Fruit fly (Drosophila melanogaster) whole organism, embryonic: ENCODE data around the gene CG9289.
A peak's percentile ranks its signal among the peaks of the same experiment; 100 is the strongest.

Source experiments
- Adf1 ChIP-seq: fragments of 200-800 bp; sonication (Bioruptor generic); IDR thresholded peaks from 2 replicates; pipeline ENCODE4 v1.3.6; 2022; ENCODE audit warnings: missing biosample characterization, missing genetic modification characterization
- C15 ChIP-seq: fragments of 200-800 bp; sonication (Bioruptor generic); IDR thresholded peaks from 3 replicates; pipeline ENCODE4 v1.3.6; 2022; ENCODE audit warnings: missing biosample characterization, missing genetic modification characterization
- CG10209 ChIP-seq: fragments of 200-800 bp; sonication (Bioruptor generic); optimal IDR thresholded peaks from 3 replicates; lab custom pipeline; 2017; ENCODE audit warnings: missing biosample characterization, mild to moderate bottlenecking, missing genetic modification characterization, missing genetic modification reagents
- CG11093 ChIP-seq: fragments of 200-800 bp; sonication (Bioruptor generic); IDR thresholded peaks from 3 replicates; pipeline ENCODE4 v1.3.6; 2022; ENCODE audit warnings: missing biosample characterization, missing genetic modification characterization
- CG11504 ChIP-seq: fragments of 200-800 bp; sonication (Bioruptor generic); optimal IDR thresholded peaks from 3 replicates; lab custom pipeline; 2019; ENCODE audit warnings: missing biosample characterization, mild to moderate bottlenecking, missing genetic modification characterization, moderate library complexity
- CG11695 ChIP-seq: fragments of 200-800 bp; sonication (Bioruptor generic); IDR thresholded peaks from 3 replicates; pipeline ENCODE4 v1.3.6; 2022; ENCODE audit warnings: missing biosample characterization, missing genetic modification characterization
- CG1233 ChIP-seq: fragments of 200-800 bp; sonication (Bioruptor generic); optimal IDR thresholded peaks from 4 replicates; lab custom pipeline; 2018; ENCODE audit warnings: missing biosample characterization, mild to moderate bottlenecking, missing genetic modification characterization
- CG12744 ChIP-seq: fragments of 200-800 bp; sonication (Bioruptor generic); optimal IDR thresholded peaks from 2 replicates; lab custom pipeline; 2016; ENCODE audit warnings: missing biosample characterization, missing genetic modification characterization
- CG12942 ChIP-seq: fragments of 200-800 bp; sonication (Bioruptor generic); optimal IDR thresholded peaks from 3 replicates; lab custom pipeline; 2016; ENCODE audit warnings: missing biosample characterization, missing genetic modification characterization
- CG14014 ChIP-seq: fragments of 200-800 bp; sonication (Bioruptor generic); IDR thresholded peaks from 2 replicates; pipeline ENCODE4 v1.3.6; 2022; ENCODE audit warnings: missing biosample characterization, missing genetic modification characterization
- CG18011 ChIP-seq: fragments of 200-800 bp; sonication (Bioruptor generic); optimal IDR thresholded peaks from 2 replicates; lab custom pipeline; 2017; ENCODE audit warnings: missing biosample characterization, missing genetic modification characterization, mild to moderate bottlenecking, moderate library complexity, missing genotype
- CG2202 ChIP-seq: fragments of 200-800 bp; sonication (Bioruptor generic); optimal IDR thresholded peaks from 2 replicates; lab custom pipeline; 2018; ENCODE audit warnings: missing biosample characterization, mild to moderate bottlenecking, missing genetic modification characterization
- CG34376 ChIP-seq: fragments of 200-800 bp; sonication (Bioruptor generic); optimal IDR thresholded peaks from 2 replicates; lab custom pipeline; 2018; ENCODE audit warnings: missing biosample characterization, mild to moderate bottlenecking, missing genetic modification characterization
- CG3847 ChIP-seq: fragments of 200-800 bp; sonication (Bioruptor generic); IDR thresholded peaks from 2 replicates; pipeline ENCODE4 v1.3.6; 2022; ENCODE audit warnings: missing biosample characterization, missing genetic modification characterization
- CG4424 ChIP-seq: fragments of 200-800 bp; sonication (Bioruptor generic); optimal IDR thresholded peaks from 3 replicates; lab custom pipeline; 2016; ENCODE audit warnings: missing biosample characterization, missing genetic modification characterization
- CG7839 ChIP-seq: fragments of 200-800 bp; sonication (Bioruptor generic); optimal IDR thresholded peaks from 3 replicates; lab custom pipeline; 2018; ENCODE audit warnings: missing biosample characterization, mild to moderate bottlenecking, missing genetic modification characterization, moderate library complexity
- CG8281 ChIP-seq: fragments of 200-800 bp; sonication (Bioruptor generic); optimal IDR thresholded peaks from 2 replicates; lab custom pipeline; 2018; ENCODE audit warnings: missing biosample characterization, mild to moderate bottlenecking, missing genetic modification characterization, moderate library complexity
- CG8765 ChIP-seq: fragments of 200-800 bp; sonication (Bioruptor generic); IDR thresholded peaks from 2 replicates; pipeline ENCODE4 v1.3.6; 2022; ENCODE audit warnings: missing biosample characterization, missing genetic modification characterization
- Camta ChIP-seq: fragments of 200-800 bp; sonication (Bioruptor generic); optimal IDR thresholded peaks from 2 replicates; lab custom pipeline; 2016; ENCODE audit warnings: missing biosample characterization, missing genetic modification characterization
- Dad ChIP-seq: fragments of 200-800 bp; sonication (Bioruptor generic); optimal IDR thresholded peaks from 3 replicates; lab custom pipeline; 2016; ENCODE audit warnings: missing biosample characterization, missing genetic modification characterization
- Deaf1 ChIP-seq: fragments of 200-800 bp; optimal IDR thresholded peaks from 3 replicates; lab custom pipeline; 2019; ENCODE audit warnings: missing biosample characterization, mild to moderate bottlenecking, missing genetic modification characterization, moderate library complexity
- Dip2 ChIP-seq: fragments of 200-800 bp; sonication (Bioruptor generic); IDR thresholded peaks from 2 replicates; pipeline ENCODE4 v1.3.6; 2022; ENCODE audit warnings: missing biosample characterization, missing genetic modification characterization
- H15 ChIP-seq: fragments of 200-800 bp; sonication (Bioruptor generic); IDR thresholded peaks from 3 replicates; pipeline ENCODE4 v1.3.6; 2022; ENCODE audit warnings: missing biosample characterization, missing genetic modification characterization
- HHEX ChIP-seq: fragments of 200-800 bp; sonication (Bioruptor generic); optimal IDR thresholded peaks from 3 replicates; lab custom pipeline; 2017; ENCODE audit warnings: missing biosample characterization, mild to moderate bottlenecking, missing genetic modification characterization, missing genetic modification reagents
- Hey ChIP-seq: fragments of 200-800 bp; sonication (Bioruptor generic); optimal IDR thresholded peaks from 3 replicates; lab custom pipeline; 2018; ENCODE audit warnings: missing biosample characterization, mild to moderate bottlenecking, missing genetic modification characterization
- HmgZ ChIP-seq: fragments of 200-800 bp; sonication (Bioruptor generic); optimal IDR thresholded peaks from 2 replicates; lab custom pipeline; 2018; ENCODE audit warnings: missing biosample characterization, mild to moderate bottlenecking, missing genetic modification characterization
- Hr3 ChIP-seq: fragments of 200-800 bp; sonication (Bioruptor generic); optimal IDR thresholded peaks from 3 replicates; lab custom pipeline; 2016; ENCODE audit warnings: missing biosample characterization, missing genetic modification characterization
- Lhr ChIP-seq: fragments of 200-800 bp; sonication (Bioruptor generic); optimal IDR thresholded peaks from 3 replicates; lab custom pipeline; 2017; ENCODE audit warnings: mild to moderate bottlenecking, missing biosample characterization, missing genetic modification reagents, missing genetic modification characterization
- PHDP ChIP-seq: fragments of 200-800 bp; sonication (Bioruptor generic); optimal IDR thresholded peaks from 3 replicates; lab custom pipeline; 2018; ENCODE audit warnings: missing biosample characterization, mild to moderate bottlenecking, missing genetic modification characterization, moderate library complexity
- Ptx1 ChIP-seq: fragments of 200-800 bp; sonication (Bioruptor generic); IDR thresholded peaks from 2 replicates; pipeline ENCODE4 v1.3.6; 2022; ENCODE audit warnings: missing biosample characterization, missing genetic modification characterization
- Ravus ChIP-seq: fragments of 200-800 bp; sonication (Bioruptor generic); IDR thresholded peaks from 2 replicates; pipeline ENCODE4 v1.3.6; 2022; ENCODE audit warnings: missing biosample characterization, missing genetic modification characterization
- fd3F ChIP-seq: fragments of 200-800 bp; sonication (Bioruptor generic); optimal IDR thresholded peaks from 2 replicates; lab custom pipeline; 2018; ENCODE audit warnings: missing biosample characterization, mild to moderate bottlenecking, missing genetic modification characterization, moderate library complexity
- fu2 ChIP-seq: fragments of 200-800 bp; sonication (Bioruptor generic); optimal IDR thresholded peaks from 2 replicates; lab custom pipeline; 2016; ENCODE audit warnings: missing biosample characterization, missing genetic modification characterization
- gsb-n ChIP-seq: fragments of 200-800 bp; sonication (Bioruptor generic); optimal IDR thresholded peaks from 3 replicates; lab custom pipeline; 2018; ENCODE audit warnings: missing biosample characterization, mild to moderate bottlenecking, missing genetic modification characterization
- nerfin-1 ChIP-seq: fragments of 200-800 bp; sonication (Bioruptor generic); optimal IDR thresholded peaks from 3 replicates; lab custom pipeline; 2019; ENCODE audit warnings: missing biosample characterization, mild to moderate bottlenecking, missing genetic modification characterization, moderate library complexity
- oc ChIP-seq: fragments of 200-800 bp; sonication (Bioruptor generic); optimal IDR thresholded peaks from 2 replicates; lab custom pipeline; 2018; ENCODE audit warnings: missing biosample characterization, mild to moderate bottlenecking, missing genetic modification characterization, moderate library complexity
- pan ChIP-seq, 4 experiments: fragments of >200 bp in 3 of 4; fragments of 200-800 bp in 1 of 4; sonication (Bioruptor generic) in 1 of 4; optimal IDR thresholded peaks in 3 of 4; IDR thresholded peaks in 1 of 4; 2 replicates each; pipeline versions ENCODE4 v1.3.6 to Lab custom; 2017 to 2022; ENCODE audit warnings: missing biosample characterization in 2 of 4, missing genetic modification characterization in 2 of 4, mixed read lengths in 1 of 4
- pho ChIP-seq: fragments of 200-800 bp; sonication (Bioruptor generic); optimal IDR thresholded peaks from 2 replicates; lab custom pipeline; 2016; ENCODE audit warnings: missing biosample characterization, missing genetic modification characterization
- psq ChIP-seq: fragments of 200-800 bp; sonication (Bioruptor generic); optimal IDR thresholded peaks from 2 replicates; lab custom pipeline; 2017; ENCODE audit warnings: missing biosample characterization, missing genetic modification characterization
- sc ChIP-seq, 3 experiments: fragments of >200 bp in 2 of 3; fragments of 200-800 bp in 1 of 3; sonication (Bioruptor generic) in 1 of 3; optimal IDR thresholded peaks; 2 replicates in 2 of 3; 3 replicates in 1 of 3; lab custom pipeline; 2017; ENCODE audit warnings: mild to moderate bottlenecking in 1 of 3, missing biosample characterization in 1 of 3, missing genetic modification characterization in 1 of 3, missing genetic modification reagents in 1 of 3
- sisA ChIP-seq: fragments of 200-800 bp; sonication (Bioruptor generic); IDR thresholded peaks from 2 replicates; pipeline ENCODE4 v1.3.6; 2022; ENCODE audit warnings: missing biosample characterization, missing genetic modification characterization
- slbo ChIP-seq: fragments of 200-800 bp; sonication (Bioruptor generic); IDR thresholded peaks from 2 replicates; pipeline ENCODE4 v1.3.6; 2022; ENCODE audit warnings: missing biosample characterization, missing genetic modification characterization
- slou ChIP-seq: fragments of 200-800 bp; sonication (Bioruptor generic); optimal IDR thresholded peaks from 3 replicates; lab custom pipeline; 2016; ENCODE audit warnings: missing biosample characterization, missing genetic modification characterization
- sob ChIP-seq: fragments of 200-800 bp; sonication (Bioruptor generic); IDR thresholded peaks from 2 replicates; pipeline ENCODE4 v1.3.6; 2022; ENCODE audit warnings: missing biosample characterization, missing genetic modification characterization
- sqz ChIP-seq: fragments of 200-800 bp; sonication (Bioruptor generic); optimal IDR thresholded peaks from 3 replicates; lab custom pipeline; 2018; ENCODE audit warnings: missing biosample characterization, mild to moderate bottlenecking, missing genetic modification characterization
- ttk ChIP-seq: fragments of 200-800 bp; sonication (Bioruptor generic); IDR thresholded peaks from 2 replicates; pipeline ENCODE4 v2.1.2; 2022; ENCODE audit warnings: missing biosample characterization, missing genetic modification characterization
- vnd ChIP-seq: fragments of 200-800 bp; sonication (Bioruptor generic); IDR thresholded peaks from 3 replicates; pipeline ENCODE4 v1.3.6; 2022; ENCODE audit warnings: missing biosample characterization, missing genetic modification characterization; ENCODE audit not compliant: partially characterized antibody
- wor ChIP-seq: fragments of 200-800 bp; sonication (Bioruptor generic); IDR thresholded peaks from 2 replicates; pipeline ENCODE4 v1.3.6; 2022; ENCODE audit warnings: missing biosample characterization, missing genetic modification characterization
- yki ChIP-seq: fragments of >200 bp; optimal IDR thresholded peaks from 3 replicates; lab custom pipeline; 2018

CG9289 gene

DNA sequence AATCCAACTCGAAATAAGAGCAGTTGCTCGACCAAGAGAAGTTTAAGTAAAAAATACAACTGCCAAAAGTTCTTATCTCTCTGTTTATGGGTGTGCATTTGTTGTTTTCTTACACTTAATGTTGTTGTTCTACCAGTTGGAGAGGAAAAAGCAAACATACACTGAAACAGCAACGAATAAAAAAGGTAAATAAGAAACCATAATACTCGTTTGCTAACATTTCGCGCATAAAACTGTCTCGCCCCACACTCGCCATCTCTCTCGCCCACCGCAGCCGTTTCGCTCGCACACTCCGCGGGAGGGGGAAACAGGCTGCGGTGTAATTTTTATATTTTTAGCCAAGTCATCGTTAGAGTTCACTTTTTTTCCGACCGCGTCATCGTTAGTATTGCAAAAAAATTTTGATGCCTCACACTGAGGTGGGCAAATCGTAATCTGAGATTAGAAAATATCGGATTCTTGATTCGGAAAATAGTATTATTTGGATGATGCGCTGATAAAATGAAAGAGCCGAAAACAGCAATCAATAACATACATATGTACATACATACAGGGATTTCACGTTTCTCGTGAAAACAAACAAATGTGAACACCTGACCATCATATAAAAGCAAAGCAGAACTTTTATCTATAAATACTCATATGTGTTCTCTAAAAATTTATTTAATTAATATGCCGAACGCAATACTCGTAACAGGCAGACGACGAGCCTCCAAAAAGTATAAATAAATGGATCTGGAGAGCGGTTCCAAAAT is 8.4 kb upstream of the CG9289 start (continued):
- TF ChIP-seq sc (optimal IDR thresholded peaks at IDR 0.05; lab: Kevin White, UChicago) = no peak
- no peak for TF ChIP-seq sc (GFP tag; optimal IDR thresholded peaks at IDR 0.05; lab: Kevin White, UChicago)
- TF ChIP-seq CG7839 = peak; percentile 5
- peak; percentile 49; the same call in 1 of the 2 replicates for TF ChIP-seq Adf1 (GFP tag; lab: Robert Waterston, UW)
- TF ChIP-seq Dip2 (GFP tag; lab: Robert Waterston, UW) = no peak
- no peak for TF ChIP-seq sqz
- no peak for TF ChIP-seq CG3847 (GFP tag; lab: Robert Waterston, UW)
- no peak for TF ChIP-seq gsb-n (tag; lab: Kevin White, UChicago)
- peak; percentile 24 for TF ChIP-seq CG12744 (GFP tag; lab: Kevin White, UChicago)
- TF ChIP-seq CG4424 = no peak
- TF ChIP-seq HmgZ = peak; percentile 35
- TF ChIP-seq sisA (GFP tag; lab: Robert Waterston, UW) = no peak
- TF ChIP-seq Lhr (GFP tag; lab: Kevin White, UChicago) = no peak
- TF ChIP-seq pan (optimal IDR thresholded peaks at IDR 0.05; lab: Kevin White, UChicago) = no peak
- no peak for TF ChIP-seq pan (GFP tag; optimal IDR thresholded peaks at IDR 0.05 in 1 of 2, IDR thresholded peaks at IDR 0.05 in 1 of 2)
- peak; percentile 62 for TF ChIP-seq Hey (tag; lab: Kevin White, UChicago)
- peak; percentile 11 for TF ChIP-seq CG1233 (GFP tag; lab: Kevin White, UChicago)
- TF ChIP-seq Ravus = no peak
- TF ChIP-seq CG11695 (GFP tag; lab: Robert Waterston, UW) = no peak
- TF ChIP-seq sob (GFP tag; lab: Robert Waterston, UW) = peak; percentile 86
- no peak for TF ChIP-seq Camta (GFP tag; lab: Kevin White, UChicago)
- no peak for TF ChIP-seq Dad
- no peak for TF ChIP-seq psq
- no peak for TF ChIP-seq vnd
- no peak for TF ChIP-seq oc (tag; lab: Kevin White, UChicago)
- no peak for TF ChIP-seq CG12942 (GFP tag; lab: Kevin White, UChicago)
- TF ChIP-seq CG11504 = no peak
- no peak for TF ChIP-seq Deaf1 (tag; lab: Kevin White, UChicago)
- peak; percentile 52; the same call in 1 of the 2 replicates for TF ChIP-seq CG14014 (GFP tag; lab: Robert Waterston, UW)
- no peak for TF ChIP-seq CG8281 (tag; lab: Kevin White, UChicago)
- TF ChIP-seq slou (GFP tag; lab: Kevin White, UChicago) = no peak
- no peak for TF ChIP-seq slbo
- TF ChIP-seq C15 (GFP tag; lab: Robert Waterston, UW) = no peak
- TF ChIP-seq CG34376 (GFP tag; lab: Kevin White, UChicago) = peak; percentile 45
- no peak for TF ChIP-seq H15 (GFP tag; lab: Robert Waterston, UW)
- TF ChIP-seq CG18011 = peak; percentile 9
- no peak for TF ChIP-seq wor
- no peak for TF ChIP-seq yki (lab: Kevin White, UChicago)
- TF ChIP-seq CG8765 = no peak
- TF ChIP-seq Ptx1 (GFP tag; lab: Robert Waterston, UW) = peak; percentile 6; the same call in 1 of the 2 replicates
- TF ChIP-seq ttk (GFP tag; lab: Robert Waterston, UW) = no peak
- peak; percentile 49 for TF ChIP-seq CG10209
- no peak for TF ChIP-seq CG11093
- TF ChIP-seq HHEX = peak; percentile 29
- no peak for TF ChIP-seq nerfin-1 (tag; lab: Kevin White, UChicago)
- TF ChIP-seq PHDP = peak; percentile 45
- TF ChIP-seq fu2 (GFP tag; lab: Kevin White, UChicago) = peak; percentile 12
- no peak for TF ChIP-seq Hr3 (GFP tag; lab: Kevin White, UChicago)
- no peak for TF ChIP-seq CG2202 (tag; lab: Kevin White, UChicago)
- peak; percentile 49 for TF ChIP-seq pho (GFP tag; lab: Kevin White, UChicago)
- peak; percentile 10 for TF ChIP-seq fd3F (GFP tag; lab: Kevin White, UChicago)
